Worm (Caenorhabditis elegans) whole organism, L4 larva: ENCODE results near the gene pygl-1.
A peak's percentile ranks its signal among the peaks of the same experiment; 100 is the strongest.

ENCODE experiments used
- F26F4.8 ChIP-seq: fragments of 200-800 bp; sonication (Bioruptor generic); conservative IDR thresholded peaks from 2 replicates; pipeline ENCODE4 v1.3.6; 2022; ENCODE audit warnings: missing genetic modification characterization, missing compliant biosample characterization
- F44E2.7 ChIP-seq: fragments of 200-800 bp; sonication (Bioruptor generic); IDR thresholded peaks from 2 replicates; pipeline ENCODE4 v2.1.2; 2022; ENCODE audit warnings: missing genetic modification characterization, missing compliant biosample characterization
- F49E8.2 ChIP-seq: sonication (generic microtip); optimal IDR thresholded peaks from 2 replicates; lab custom pipeline; 2016; ENCODE audit warnings: missing compliant biosample characterization, mild to moderate bottlenecking, missing genetic modification characterization, borderline replicate concordance
- R02D3.7 ChIP-seq: fragments of 150-350 bp; sonication (generic microtip); optimal IDR thresholded peaks from 3 replicates; lab custom pipeline; 2014; ENCODE audit warnings: missing biosample characterization, missing genetic modification characterization
- T20F7.1 ChIP-seq: fragments of 200-800 bp; sonication (Bioruptor generic); optimal IDR thresholded peaks from 2 replicates; lab custom pipeline; 2018; ENCODE audit warnings: mild to moderate bottlenecking, missing genetic modification characterization, missing compliant biosample characterization
- Y48G9A.11 ChIP-seq: fragments of 200-800 bp; sonication (Bioruptor generic); IDR thresholded peaks from 2 replicates; pipeline ENCODE4 v1.3.6; 2022; ENCODE audit warnings: missing genetic modification reagents, missing genetic modification characterization, missing compliant biosample characterization
- Y75B8A.6 ChIP-seq: fragments of 200-800 bp; sonication (Bioruptor generic); IDR thresholded peaks from 2 replicates; pipeline ENCODE4 v1.3.6; 2022; ENCODE audit warnings: missing genetic modification reagents, missing genetic modification characterization, missing compliant biosample characterization
- ZK337.2 ChIP-seq: fragments of 200-800 bp; sonication (Bioruptor generic); IDR thresholded peaks from 2 replicates; pipeline ENCODE4 v1.3.6; 2022; ENCODE audit warnings: missing genetic modification reagents, missing genetic modification characterization, missing compliant biosample characterization
- ZK546.5 ChIP-seq, 2 experiments: sonication (generic microtip); optimal IDR thresholded peaks; 2 replicates each; lab custom pipeline; 2017; ENCODE audit warnings: missing biosample characterization in 2 of 2, missing genetic modification characterization in 2 of 2
- aha-1 ChIP-seq: fragments of 150-350 bp; peaks from one replicate; lab custom pipeline; 2014; ENCODE audit warnings: missing biosample characterization, missing genetic modification characterization
- arid-1 ChIP-seq: fragments of 200-800 bp; sonication (Bioruptor generic); conservative IDR thresholded peaks from 2 replicates; pipeline ENCODE4 v1.3.6; 2022; ENCODE audit warnings: missing genetic modification reagents, missing genetic modification characterization, missing compliant biosample characterization
- attf-4 ChIP-seq: sonication (generic microtip); optimal IDR thresholded peaks from 3 replicates; lab custom pipeline; 2017; ENCODE audit warnings: missing biosample characterization, missing genetic modification characterization
- ceh-20 ChIP-seq: fragments of 200-800 bp; sonication (Bioruptor generic); IDR thresholded peaks from 2 replicates; pipeline ENCODE4 v1.3.6; 2022; ENCODE audit warnings: missing genetic modification reagents, missing genetic modification characterization, missing compliant biosample characterization
- ceh-28 ChIP-seq: fragments of 150-350 bp; optimal IDR thresholded peaks from 2 replicates; lab custom pipeline; 2014; ENCODE audit warnings: missing biosample characterization, missing genetic modification reagents, missing genetic modification characterization
- cey-2 ChIP-seq: sonication (generic microtip); optimal IDR thresholded peaks from 3 replicates; lab custom pipeline; 2017; ENCODE audit warnings: missing genetic modification characterization, mild to moderate bottlenecking, missing compliant biosample characterization, antibody characterized with exemption, borderline replicate concordance; ENCODE audit not compliant: insufficient read depth
- daf-12 ChIP-seq: fragments of 150-350 bp; optimal IDR thresholded peaks from 2 replicates; lab custom pipeline; 2014; ENCODE audit warnings: missing biosample characterization, missing genetic modification reagents, missing genetic modification characterization
- dmd-8 ChIP-seq: fragments of 200-800 bp; sonication (Bioruptor generic); IDR thresholded peaks from 2 replicates; pipeline ENCODE4 v1.3.6; 2022; ENCODE audit warnings: missing genetic modification characterization, missing compliant biosample characterization
- dpl-1 ChIP-seq: fragments of 150-350 bp; optimal IDR thresholded peaks from 2 replicates; lab custom pipeline; 2014; ENCODE audit warnings: missing biosample characterization, missing genetic modification reagents, missing genetic modification characterization
- dve-1 ChIP-seq: sonication (generic microtip); optimal IDR thresholded peaks from 2 replicates; lab custom pipeline; 2017; ENCODE audit warnings: antibody characterized with exemption, mild to moderate bottlenecking, missing genetic modification characterization, missing compliant biosample characterization; ENCODE audit not compliant: insufficient read depth
- fkh-10 ChIP-seq: fragments of 150-350 bp; optimal IDR thresholded peaks from 2 replicates; lab custom pipeline; 2014; ENCODE audit warnings: missing biosample characterization, missing genetic modification reagents, missing genetic modification characterization
- hif-1 ChIP-seq, 2 experiments: sonication (generic microtip); optimal IDR thresholded peaks; 2 replicates each; lab custom pipeline; 2016 to 2017; ENCODE audit warnings: missing compliant biosample characterization in 2 of 2, missing genetic modification characterization in 2 of 2, missing genetic modification reagents in 2 of 2, missing genotype in 2 of 2, mild to moderate bottlenecking in 1 of 2
- hlh-30 ChIP-seq: sonication (generic microtip); optimal IDR thresholded peaks from 2 replicates; lab custom pipeline; 2017; ENCODE audit warnings: antibody characterized with exemption, mild to moderate bottlenecking, missing genetic modification characterization, missing compliant biosample characterization; ENCODE audit not compliant: insufficient read depth
- hmg-1.1 ChIP-seq: fragments of 200-800 bp; sonication (Bioruptor generic); IDR thresholded peaks from 2 replicates; pipeline ENCODE4 v1.3.6; 2022; ENCODE audit warnings: missing genetic modification reagents, missing genetic modification characterization, missing compliant biosample characterization
- lim-7 ChIP-seq: fragments of 200-800 bp; sonication (Bioruptor generic); IDR thresholded peaks from 2 replicates; pipeline ENCODE4 v1.3.6; 2022; ENCODE audit warnings: missing genetic modification characterization, missing compliant biosample characterization
- lin-13 ChIP-seq: fragments of 150-350 bp; optimal IDR thresholded peaks from 2 replicates; lab custom pipeline; 2014; ENCODE audit warnings: missing biosample characterization, missing genetic modification reagents, missing genetic modification characterization
- lin-29 ChIP-seq: fragments of 200-800 bp; sonication (Bioruptor generic); IDR thresholded peaks from 2 replicates; pipeline ENCODE4 v1.3.6; 2022; ENCODE audit warnings: missing genetic modification reagents, missing genetic modification characterization, missing compliant biosample characterization
- lin-38 ChIP-seq: fragments of 200-800 bp; sonication (Bioruptor generic); IDR thresholded peaks from 2 replicates; pipeline ENCODE4 v1.3.6; 2022; ENCODE audit warnings: missing genetic modification reagents, missing genetic modification characterization, missing compliant biosample characterization
- lin-39 ChIP-seq: fragments of 150-350 bp; optimal IDR thresholded peaks from 2 replicates; lab custom pipeline; 2014; ENCODE audit warnings: missing biosample characterization, missing genetic modification reagents, missing genetic modification characterization
- lsy-2 ChIP-seq, 2 experiments: fragments of 150-350 bp in 1 of 2; sonication (generic microtip) in 1 of 2; optimal IDR thresholded peaks; 2 replicates each; lab custom pipeline; 2014 to 2017; ENCODE audit warnings: missing biosample characterization in 2 of 2, missing genetic modification characterization in 2 of 2
- mdt-29 ChIP-seq: fragments of 200-800 bp; sonication (Bioruptor generic); IDR thresholded peaks from 2 replicates; pipeline ENCODE4 v1.3.6; 2022; ENCODE audit warnings: missing genetic modification reagents, missing genetic modification characterization, missing compliant biosample characterization
- mep-1 ChIP-seq: fragments of 150-350 bp; sonication (generic microtip); optimal IDR thresholded peaks from 3 replicates; lab custom pipeline; 2014; ENCODE audit warnings: missing biosample characterization, missing genetic modification characterization
- mes-2 ChIP-seq: sonication (generic microtip); optimal IDR thresholded peaks from 2 replicates; lab custom pipeline; 2016; ENCODE audit warnings: missing genotype, mild to moderate bottlenecking, missing genetic modification characterization, missing compliant biosample characterization; ENCODE audit not compliant: poor library complexity, severe bottlenecking
- mxl-3 ChIP-seq: fragments of 200-800 bp; sonication (Bioruptor generic); optimal IDR thresholded peaks from 2 replicates; lab custom pipeline; 2018; ENCODE audit warnings: mild to moderate bottlenecking, missing genetic modification characterization, missing compliant biosample characterization
- nhr-6 ChIP-seq: fragments of 150-350 bp; optimal IDR thresholded peaks from 2 replicates; lab custom pipeline; 2014; ENCODE audit warnings: missing biosample characterization, missing genetic modification characterization
- nhr-76 ChIP-seq: fragments of 150-350 bp; optimal IDR thresholded peaks from 2 replicates; lab custom pipeline; 2014; ENCODE audit warnings: missing biosample characterization, missing genetic modification characterization
- pha-4 ChIP-seq, 2 experiments: fragments of 150-350 bp in 1 of 2; fragments of 200-800 bp in 1 of 2; sonication (Bioruptor generic) in 1 of 2; IDR thresholded peaks in 1 of 2; optimal IDR thresholded peaks in 1 of 2; 2 replicates each; pipeline versions ENCODE4 v1.3.6 to Lab custom; 2014 to 2022; ENCODE audit warnings: missing genetic modification characterization in 2 of 2, missing genetic modification reagents in 2 of 2, missing biosample characterization in 1 of 2, missing compliant biosample characterization in 1 of 2
- pqm-1 ChIP-seq: sonication (generic microtip); optimal IDR thresholded peaks from 2 replicates; lab custom pipeline; 2017; ENCODE audit warnings: missing biosample characterization, missing genetic modification characterization
- rbr-2 ChIP-seq: sonication (generic microtip); optimal IDR thresholded peaks from 2 replicates; lab custom pipeline; 2016; ENCODE audit warnings: missing genotype, missing genetic modification characterization, missing compliant biosample characterization
- set-16 ChIP-seq: fragments of 200-800 bp; sonication (Bioruptor generic); IDR thresholded peaks from 2 replicates; pipeline ENCODE4 v1.3.6; 2022; ENCODE audit warnings: missing genetic modification reagents, missing genetic modification characterization, missing compliant biosample characterization
- spr-1 ChIP-seq: sonication (generic microtip); optimal IDR thresholded peaks from 2 replicates; lab custom pipeline; 2016; ENCODE audit warnings: mild to moderate bottlenecking, missing genetic modification characterization, missing compliant biosample characterization
- tra-1 ChIP-seq: fragments of 200-800 bp; sonication (Bioruptor generic); IDR thresholded peaks from 2 replicates; pipeline ENCODE4 v1.3.6; 2022; ENCODE audit warnings: missing genetic modification reagents, missing genetic modification characterization, missing compliant biosample characterization
- unc-39 ChIP-seq: sonication (generic microtip); optimal IDR thresholded peaks from 2 replicates; lab custom pipeline; 2017; ENCODE audit warnings: missing biosample characterization, missing genetic modification characterization
- zip-11 ChIP-seq: fragments of 200-800 bp; sonication (Bioruptor generic); IDR thresholded peaks from 2 replicates; pipeline ENCODE4 v1.3.6; 2022; ENCODE audit warnings: missing genetic modification characterization, missing compliant biosample characterization

pygl-1 gene

ce11 chrV:3586014-3586689 is 7.3 kb downstream of the pygl-1 start, which contains the start of the genes rpl-11.1 and T22F3.2 (continued):
- TF ChIP-seq hmg-1.1 (GFP tag; lab: Robert Waterston, UW) (peak; percentile 42; the same call in 1 of the 2 replicates), pha-4 (GFP tag; IDR thresholded peaks at IDR 0.05; lab: Robert Waterston, UW) (no peak), pha-4 (tag; optimal IDR thresholded peaks at IDR 0.05; lab: Kevin White, UChicago) (no peak), R02D3.7 (tag; lab: Kevin White, UChicago) (no peak)
- TF ChIP-seq, all 104 proteins: peak for 9

DNA sequence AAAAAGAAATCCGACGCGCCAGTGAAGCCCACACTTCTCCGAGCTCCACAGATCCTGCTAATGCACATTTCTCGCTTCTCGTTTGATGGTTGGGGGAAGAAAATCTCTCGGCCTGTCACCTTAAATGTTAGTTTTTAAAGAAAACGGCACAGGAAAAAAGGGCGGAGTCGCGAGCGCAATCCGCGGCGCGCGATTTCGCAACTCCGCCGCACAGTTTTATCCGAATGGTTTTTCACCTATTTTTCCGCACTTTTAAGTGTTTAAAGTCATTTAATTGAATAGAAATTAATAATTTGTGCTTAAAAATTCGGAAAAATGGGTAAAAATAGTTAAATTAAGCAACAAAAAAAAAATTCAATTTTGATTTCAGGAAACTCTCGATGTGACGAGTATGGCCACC is 8.8 kb downstream of the pygl-1 start:
- TF ChIP-seq mep-1 (tag; lab: Kevin White, UChicago): peak; percentile 38
- TF ChIP-seq pqm-1: no peak
- no peak for TF ChIP-seq zip-11 (GFP tag; lab: Robert Waterston, UW)
- TF ChIP-seq mes-2: peak; percentile 75
- 0 out of 2 replicates have a peak, but pooled peaks have one; percentile 18 for TF ChIP-seq ZK337.2 (GFP tag; lab: Robert Waterston, UW)
- TF ChIP-seq rbr-2 (tag; lab: Kevin White, UChicago): no peak
- peak in 1 of 2 experiments; percentile 39 for TF ChIP-seq hif-1 (tag; optimal IDR thresholded peaks at IDR 0.05; lab: Kevin White, UChicago)
- no peak for TF ChIP-seq unc-39 (tag; lab: Kevin White, UChicago)
- peak; percentile 23 for TF ChIP-seq dve-1 (tag; lab: Kevin White, UChicago)
- no peak for TF ChIP-seq lin-39
- TF ChIP-seq lin-38: peak; percentile 55
- TF ChIP-seq aha-1 (tag; lab: Kevin White, UChicago): peak; percentile 75
- no peak for TF ChIP-seq ceh-20 (GFP tag; lab: Robert Waterston, UW)
- TF ChIP-seq lsy-2 (tag; optimal IDR thresholded peaks at IDR 0.05; lab: Kevin White, UChicago): peak in 1 of 2 experiments; percentile 29
- TF ChIP-seq Y48G9A.11 (GFP tag; lab: Robert Waterston, UW): 0 out of 2 replicates have a peak, but pooled peaks have one; percentile 22
- TF ChIP-seq arid-1: no peak
- peak; percentile 27 for TF ChIP-seq dpl-1 (GFP tag; lab: Kevin White, UChicago)
- 0 out of 2 replicates have a peak, but pooled peaks have one; percentile 15 for TF ChIP-seq hmg-1.1 (GFP tag; lab: Robert Waterston, UW)
- TF ChIP-seq set-16 (GFP tag; lab: Robert Waterston, UW): peak; percentile 35
- no peak for TF ChIP-seq lim-7
- no peak for TF ChIP-seq tra-1 (GFP tag; lab: Robert Waterston, UW)
- 0 out of 2 replicates have a peak, but pooled peaks have one; percentile 22 for TF ChIP-seq pha-4 (GFP tag; IDR thresholded peaks at IDR 0.05; lab: Robert Waterston, UW)
- TF ChIP-seq pha-4 (tag; optimal IDR thresholded peaks at IDR 0.05; lab: Kevin White, UChicago): no peak
- TF ChIP-seq, all 104 proteins: peak for 13

DNA sequence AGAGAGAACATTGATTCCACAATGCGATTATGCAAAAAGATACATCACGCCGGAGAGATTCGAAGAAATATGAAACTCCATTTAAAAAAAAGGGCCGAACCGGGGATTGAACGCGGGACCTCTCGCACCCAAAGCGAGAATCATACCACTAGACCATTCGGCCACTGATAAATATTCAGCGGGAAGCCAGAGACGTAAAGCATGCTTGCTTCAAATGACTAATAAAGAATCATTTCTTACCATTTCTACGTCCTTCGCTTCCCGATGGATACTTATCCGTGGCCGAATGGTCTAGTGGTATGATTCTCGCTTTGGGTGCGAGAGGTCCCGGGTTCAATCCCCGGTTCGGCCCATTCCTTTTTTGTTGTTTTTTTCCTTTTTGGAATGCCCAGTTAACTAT is 9.4 kb downstream of the pygl-1 start:
- peak; percentile 48; the same call in 1 of the 2 replicates for TF ChIP-seq F26F4.8 (GFP tag; lab: Robert Waterston, UW)
- no peak for TF ChIP-seq mdt-29 (GFP tag; lab: Robert Waterston, UW)
- no peak for TF ChIP-seq fkh-10 (GFP tag; lab: Kevin White, UChicago)
- TF ChIP-seq daf-12 (tag; lab: Kevin White, UChicago): no peak
- no peak for TF ChIP-seq Y75B8A.6 (GFP tag; lab: Robert Waterston, UW)
- TF ChIP-seq mes-2: peak; percentile 35
- no peak for TF ChIP-seq cey-2 (tag; lab: Kevin White, UChicago)
- no peak for TF ChIP-seq R02D3.7 (tag; lab: Kevin White, UChicago)
- no peak for TF ChIP-seq lin-29 (GFP tag; lab: Robert Waterston, UW)
- peak; percentile 42 for TF ChIP-seq lin-13 (GFP tag; lab: Kevin White, UChicago)
- TF ChIP-seq hlh-30 (tag; lab: Kevin White, UChicago): no peak
- no peak for TF ChIP-seq attf-4 (tag; lab: Kevin White, UChicago)
- no peak for TF ChIP-seq mep-1 (tag; lab: Kevin White, UChicago)
- no peak for TF ChIP-seq nhr-6 (tag; lab: Kevin White, UChicago)
- TF ChIP-seq tra-1 (GFP tag; lab: Robert Waterston, UW): peak; percentile 55; the same call in 1 of the 2 replicates
- no peak for TF ChIP-seq ceh-28 (tag; lab: Kevin White, UChicago)
- no peak for TF ChIP-seq nhr-76 (tag; lab: Kevin White, UChicago)
- TF ChIP-seq spr-1 (tag; lab: Kevin White, UChicago): no peak
- no peak for TF ChIP-seq hif-1 (tag; optimal IDR thresholded peaks at IDR 0.05; lab: Kevin White, UChicago)
- TF ChIP-seq F49E8.2 (tag; lab: Kevin White, UChicago): no peak
- no peak for TF ChIP-seq T20F7.1 (GFP tag; lab: Kevin White, UChicago)
- no peak for TF ChIP-seq pha-4 (GFP tag; IDR thresholded peaks at IDR 0.05; lab: Robert Waterston, UW)
- TF ChIP-seq pha-4 (tag; optimal IDR thresholded peaks at IDR 0.05; lab: Kevin White, UChicago): no peak
- TF ChIP-seq mxl-3 (GFP tag; lab: Kevin White, UChicago): no peak
- TF ChIP-seq F44E2.7 (GFP tag; lab: Robert Waterston, UW): no peak
- TF ChIP-seq lin-38: peak; percentile 64
- peak; percentile 84 for TF ChIP-seq dmd-8 (GFP tag; lab: Robert Waterston, UW)
- TF ChIP-seq lim-7: peak; percentile 75
- TF ChIP-seq ZK546.5 (tag; optimal IDR thresholded peaks at IDR 0.05; lab: Kevin White, UChicago): no peak
